Worm (Caenorhabditis elegans) whole organism, L1 larva: ENCODE data around the gene T05G5.5.
A peak's percentile ranks its signal among the peaks of the same experiment; 100 is the strongest.

Experiments
- C04F5.9 ChIP-seq: sonication (generic microtip); optimal IDR thresholded peaks from 2 replicates; lab custom pipeline; 2016; ENCODE audit warnings: missing genetic modification characterization, missing compliant biosample characterization
- C16A3.4 ChIP-seq: fragments of 150-350 bp; optimal IDR thresholded peaks from 2 replicates; lab custom pipeline; 2014; ENCODE audit warnings: missing biosample characterization, missing genetic modification characterization
- C34B4.2 ChIP-seq: sonication (generic microtip); optimal IDR thresholded peaks from 2 replicates; lab custom pipeline; 2017; ENCODE audit warnings: mild to moderate bottlenecking, missing genetic modification characterization, missing compliant biosample characterization
- alr-1 ChIP-seq: fragments of 200-800 bp; sonication (Bioruptor generic); optimal IDR thresholded peaks from 2 replicates; lab custom pipeline; 2018; ENCODE audit warnings: borderline replicate concordance, mild to moderate bottlenecking, missing genetic modification characterization, missing compliant biosample characterization
- ama-1 ChIP-seq: fragments of 150-350 bp; optimal IDR thresholded peaks from 2 replicates; lab custom pipeline; 2014
- blmp-1 ChIP-seq: fragments of 150-350 bp; optimal IDR thresholded peaks from 2 replicates; lab custom pipeline; 2014; ENCODE audit warnings: missing biosample characterization, missing genetic modification characterization
- ceh-63 ChIP-seq: fragments of 200-800 bp; sonication (Bioruptor generic); optimal IDR thresholded peaks from 2 replicates; lab custom pipeline; 2018; ENCODE audit warnings: mild to moderate bottlenecking, missing genetic modification characterization, missing compliant biosample characterization
- ceh-82 ChIP-seq, 3 experiments: fragments of 150-350 bp in 1 of 3; sonication (generic microtip) in 2 of 3; optimal IDR thresholded peaks; 2 replicates each; lab custom pipeline; 2014 to 2017; ENCODE audit warnings: missing biosample characterization in 3 of 3, missing genetic modification characterization in 3 of 3
- ces-1 ChIP-seq: fragments of 150-350 bp; optimal IDR thresholded peaks from 2 replicates; lab custom pipeline; 2014; ENCODE audit warnings: missing biosample characterization, missing genetic modification reagents, missing genetic modification characterization
- dpl-1 ChIP-seq, 3 experiments: fragments of 150-350 bp in 2 of 3; sonication (generic microtip) in 1 of 3; optimal IDR thresholded peaks; 2 replicates each; lab custom pipeline; 2014 to 2017; ENCODE audit warnings: missing biosample characterization in 3 of 3, missing genetic modification characterization in 3 of 3, missing genetic modification reagents in 3 of 3
- dsc-1 ChIP-seq: sonication (generic microtip); optimal IDR thresholded peaks from 2 replicates; lab custom pipeline; 2016; ENCODE audit warnings: mild to moderate bottlenecking, missing genetic modification characterization, missing compliant biosample characterization
- efl-1 ChIP-seq, 4 experiments: fragments of 150-350 bp; optimal IDR thresholded peaks in 3 of 4; peaks in 1 of 4; 1 replicate in 1 of 4; 2 replicates in 3 of 4; lab custom pipeline; 2014; ENCODE audit warnings: missing biosample characterization in 2 of 4, missing genetic modification characterization in 2 of 4, missing genetic modification reagents in 2 of 4
- egl-13 ChIP-seq: sonication (generic microtip); optimal IDR thresholded peaks from 2 replicates; lab custom pipeline; 2016; ENCODE audit warnings: missing genotype, missing genetic modification reagents, missing genetic modification characterization, missing compliant biosample characterization
- elt-2 ChIP-seq: sonication (generic microtip); optimal IDR thresholded peaks from 2 replicates; lab custom pipeline; 2016; ENCODE audit warnings: missing genetic modification characterization, mild to moderate bottlenecking, inconsistent platforms, missing compliant biosample characterization, missing genetic modification reagents
- elt-3 ChIP-seq, 6 experiments: fragments of 150-350 bp in 1 of 6; sonication (generic microtip); optimal IDR thresholded peaks; 2 replicates each; lab custom pipeline; 2017 to 2018; ENCODE audit warnings: missing biosample characterization in 6 of 6, missing genetic modification characterization in 6 of 6, inconsistent platforms in 1 of 6
- ets-5 ChIP-seq: fragments of 200-800 bp; sonication (Bioruptor generic); IDR thresholded peaks from 2 replicates; pipeline ENCODE4 v1.3.6; 2022; ENCODE audit warnings: missing genetic modification characterization, missing compliant biosample characterization
- fkh-10 ChIP-seq: sonication (generic microtip); optimal IDR thresholded peaks from 2 replicates; lab custom pipeline; 2017; ENCODE audit warnings: missing biosample characterization, missing genetic modification reagents, missing genetic modification characterization
- fkh-4 ChIP-seq: sonication (generic microtip); optimal IDR thresholded peaks from 2 replicates; lab custom pipeline; 2016; ENCODE audit warnings: missing compliant biosample characterization, missing genetic modification characterization, borderline replicate concordance
- fos-1 ChIP-seq: fragments of 150-350 bp; optimal IDR thresholded peaks from 2 replicates; lab custom pipeline; 2014; ENCODE audit warnings: missing biosample characterization, missing genetic modification characterization
- hpl-2 ChIP-seq: fragments of 150-350 bp; optimal IDR thresholded peaks from 2 replicates; lab custom pipeline; 2014; ENCODE audit warnings: missing biosample characterization, missing genetic modification reagents, missing genetic modification characterization
- jun-1 ChIP-seq: fragments of 150-350 bp; optimal IDR thresholded peaks from 2 replicates; lab custom pipeline; 2014; ENCODE audit warnings: missing biosample characterization, missing genetic modification reagents, missing genetic modification characterization
- lin-13 ChIP-seq: fragments of 150-350 bp; optimal IDR thresholded peaks from 2 replicates; lab custom pipeline; 2014; ENCODE audit warnings: missing biosample characterization, missing genetic modification reagents, missing genetic modification characterization
- lin-14 ChIP-seq: fragments of 200-800 bp; sonication (Bioruptor generic); optimal IDR thresholded peaks from 2 replicates; lab custom pipeline; 2018; ENCODE audit warnings: mild to moderate bottlenecking, missing genetic modification characterization, moderate library complexity, missing compliant biosample characterization
- lin-35 ChIP-seq, 2 experiments: fragments of 150-350 bp; optimal IDR thresholded peaks; 2 replicates each; lab custom pipeline; 2014; ENCODE audit warnings: missing biosample characterization in 2 of 2, missing genetic modification characterization in 2 of 2, missing genetic modification reagents in 2 of 2
- lin-39 ChIP-seq: fragments of 150-350 bp; optimal IDR thresholded peaks from 2 replicates; lab custom pipeline; 2014; ENCODE audit warnings: missing biosample characterization, missing genetic modification reagents, missing genetic modification characterization
- lsy-2 ChIP-seq, 2 experiments: fragments of 150-350 bp; optimal IDR thresholded peaks; 2 replicates each; lab custom pipeline; 2014; ENCODE audit warnings: missing biosample characterization in 2 of 2, missing genetic modification characterization in 2 of 2
- mdl-1 ChIP-seq, 2 experiments: fragments of 150-350 bp; optimal IDR thresholded peaks; 2 replicates each; lab custom pipeline; 2014 to 2017; ENCODE audit warnings: missing biosample characterization in 2 of 2, missing genetic modification characterization in 2 of 2, inconsistent platforms in 1 of 2
- mep-1 ChIP-seq: fragments of 150-350 bp; optimal IDR thresholded peaks from 2 replicates; lab custom pipeline; 2014; ENCODE audit warnings: missing biosample characterization, missing genetic modification characterization
- nhr-12 ChIP-seq: sonication (generic microtip); optimal IDR thresholded peaks from 2 replicates; lab custom pipeline; 2017; ENCODE audit warnings: missing biosample characterization, missing genetic modification characterization
- nhr-19 ChIP-seq: fragments of 200-800 bp; sonication (Bioruptor generic); conservative IDR thresholded peaks from 2 replicates; pipeline ENCODE4 v1.3.6; 2022; ENCODE audit warnings: missing genetic modification characterization, missing compliant biosample characterization
- nhr-20 ChIP-seq: sonication (generic microtip); optimal IDR thresholded peaks from 2 replicates; lab custom pipeline; 2016; ENCODE audit warnings: mild to moderate bottlenecking, missing genetic modification characterization, missing compliant biosample characterization
- nhr-237 ChIP-seq: fragments of 150-350 bp; optimal IDR thresholded peaks from 2 replicates; lab custom pipeline; 2014; ENCODE audit warnings: missing biosample characterization, missing genetic modification characterization
- nhr-47 ChIP-seq: sonication (generic microtip); optimal IDR thresholded peaks from 2 replicates; lab custom pipeline; 2016; ENCODE audit warnings: mild to moderate bottlenecking, missing genetic modification characterization, moderate library complexity, missing compliant biosample characterization
- nhr-85 ChIP-seq: sonication (generic microtip); peaks from one replicate; lab custom pipeline; 2016; ENCODE audit warnings: missing genetic modification characterization, inconsistent platforms, missing compliant biosample characterization
- pag-3 ChIP-seq: sonication (generic microtip); optimal IDR thresholded peaks from 2 replicates; lab custom pipeline; 2017; ENCODE audit warnings: missing genetic modification characterization, mild to moderate bottlenecking, missing compliant biosample characterization, antibody characterized with exemption, borderline replicate concordance; ENCODE audit not compliant: insufficient read depth
- pax-3 ChIP-seq: fragments of 200-800 bp; sonication (Bioruptor generic); optimal IDR thresholded peaks from 2 replicates; lab custom pipeline; 2018; ENCODE audit warnings: mild to moderate bottlenecking, missing genetic modification characterization, moderate library complexity, missing compliant biosample characterization
- rnt-1 ChIP-seq: sonication (generic microtip); optimal IDR thresholded peaks from 2 replicates; lab custom pipeline; 2016; ENCODE audit warnings: mild to moderate bottlenecking, missing genetic modification characterization, moderate library complexity, missing compliant biosample characterization
- skn-1 ChIP-seq: fragments of 150-350 bp; optimal IDR thresholded peaks from 2 replicates; lab custom pipeline; 2014; ENCODE audit warnings: missing biosample characterization, missing genetic modification characterization
- snu-23 ChIP-seq: sonication (generic microtip); optimal IDR thresholded peaks from 2 replicates; lab custom pipeline; 2016; ENCODE audit warnings: missing genetic modification characterization, missing compliant biosample characterization
- sptf-1 ChIP-seq: fragments of 150-350 bp; optimal IDR thresholded peaks from 2 replicates; lab custom pipeline; 2014; ENCODE audit warnings: missing biosample characterization, missing genetic modification characterization
- swsn-7 ChIP-seq: sonication (generic microtip); optimal IDR thresholded peaks from 2 replicates; lab custom pipeline; 2016; ENCODE audit warnings: missing genetic modification characterization, missing compliant biosample characterization
- unc-62 ChIP-seq: fragments of 150-350 bp; optimal IDR thresholded peaks from 2 replicates; lab custom pipeline; 2014; ENCODE audit warnings: missing biosample characterization, missing genetic modification reagents, missing genetic modification characterization
- unc-98 ChIP-seq: fragments of 200-800 bp; sonication (Bioruptor generic); IDR thresholded peaks from 2 replicates; pipeline ENCODE4 v1.3.6; 2022; ENCODE audit warnings: missing genetic modification characterization, missing compliant biosample characterization
- vab-15 ChIP-seq: sonication (generic microtip); optimal IDR thresholded peaks from 2 replicates; lab custom pipeline; 2017; ENCODE audit warnings: missing genotype, mild to moderate bottlenecking, missing genetic modification characterization, missing compliant biosample characterization
- zip-4 ChIP-seq: fragments of 200-800 bp; sonication (Bioruptor generic); optimal IDR thresholded peaks from 2 replicates; lab custom pipeline; 2018; ENCODE audit warnings: mild to moderate bottlenecking, missing genetic modification characterization, moderate library complexity, missing compliant biosample characterization
- ztf-4 ChIP-seq: fragments of 150-350 bp; optimal IDR thresholded peaks from 2 replicates; lab custom pipeline; 2014; ENCODE audit warnings: missing biosample characterization, missing genetic modification characterization

The T05G5.5 gene

DNA sequence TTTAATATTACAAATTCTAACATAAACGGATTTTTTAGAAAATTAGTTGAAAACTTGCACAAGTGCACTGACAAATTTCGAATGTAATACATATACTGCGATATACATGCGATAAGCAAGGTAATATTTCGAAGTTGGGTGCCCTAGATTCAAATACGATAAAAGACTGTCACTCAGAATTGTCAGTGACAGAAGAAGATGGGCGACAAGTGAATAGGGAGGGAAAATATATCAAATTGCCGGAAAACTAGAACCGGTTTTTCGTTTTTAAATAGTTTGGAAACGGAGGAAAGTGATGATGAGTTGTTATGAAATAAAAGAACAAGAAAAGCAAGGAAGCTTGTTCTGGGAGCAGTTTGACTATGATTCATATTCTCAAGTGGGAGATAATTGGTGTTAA is 17.2 kb downstream of the T05G5.5 start:
- peak; percentile 14 for TF ChIP-seq rnt-1
- no peak for TF ChIP-seq jun-1 (tag; lab: Kevin White, UChicago)
- TF ChIP-seq nhr-85: peak; percentile 87
- TF ChIP-seq blmp-1 (tag; lab: Kevin White, UChicago): peak; percentile 67
- TF ChIP-seq snu-23: peak; percentile 21
- TF ChIP-seq lin-14 (GFP tag; lab: Kevin White, UChicago): peak; percentile 55
- peak; percentile 26 for TF ChIP-seq mep-1 (tag; lab: Kevin White, UChicago)
- no peak for TF ChIP-seq nhr-47 (tag; lab: Kevin White, UChicago)
- TF ChIP-seq, all 84 proteins: peak for 6

DNA sequence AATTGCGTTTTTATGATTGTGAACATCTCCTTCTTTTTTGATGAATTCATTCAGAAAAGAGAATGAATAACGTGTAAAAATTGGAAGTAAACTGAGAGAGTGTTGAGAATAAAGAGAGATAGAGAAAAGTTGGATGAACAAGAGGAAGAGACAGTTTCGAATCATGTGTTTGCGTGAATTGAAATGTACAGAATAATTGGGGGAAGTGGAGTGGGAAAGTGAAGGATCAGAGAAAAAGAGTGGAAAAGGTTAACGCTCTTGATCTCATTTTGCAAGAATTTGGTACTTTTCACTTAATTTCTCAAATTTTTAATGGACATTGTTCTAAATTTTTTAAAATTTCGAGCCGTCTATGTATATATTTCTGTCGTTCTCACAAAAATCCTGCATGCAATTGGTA is 17.9 kb downstream of the T05G5.5 start:
- peak; percentile 74 for TF ChIP-seq nhr-85
- TF ChIP-seq elt-3 (tag; optimal IDR thresholded peaks at IDR 0.05; lab: Kevin White, UChicago): peak in 1 of 6 experiments; percentile 27
- TF ChIP-seq nhr-20: peak; percentile 3
- peak in 1 of 2 experiments; percentile 23 for TF ChIP-seq lsy-2 (tag; optimal IDR thresholded peaks at IDR 0.05; lab: Kevin White, UChicago)
- no peak for TF ChIP-seq hpl-2 (GFP tag; lab: Kevin White, UChicago)
- TF ChIP-seq lin-14 (GFP tag; lab: Kevin White, UChicago): peak; percentile 64
- TF ChIP-seq fkh-10 (GFP tag; lab: Kevin White, UChicago): no peak
- peak; percentile 87 for TF ChIP-seq blmp-1 (tag; lab: Kevin White, UChicago)
- TF ChIP-seq nhr-12 (tag; lab: Kevin White, UChicago): no peak
- no peak for TF ChIP-seq pax-3 (tag; lab: Kevin White, UChicago)
- peak in 1 of 2 experiments; percentile 26 for TF ChIP-seq lin-35 (GFP tag; optimal IDR thresholded peaks at IDR 0.05; lab: Kevin White, UChicago)
- TF ChIP-seq skn-1 (tag; lab: Kevin White, UChicago): no peak
- TF ChIP-seq nhr-47 (tag; lab: Kevin White, UChicago): no peak
- peak; percentile 32 for TF ChIP-seq mep-1 (tag; lab: Kevin White, UChicago)
- TF ChIP-seq snu-23: peak; percentile 22
- TF ChIP-seq, all 84 proteins: peak for 9

DNA sequence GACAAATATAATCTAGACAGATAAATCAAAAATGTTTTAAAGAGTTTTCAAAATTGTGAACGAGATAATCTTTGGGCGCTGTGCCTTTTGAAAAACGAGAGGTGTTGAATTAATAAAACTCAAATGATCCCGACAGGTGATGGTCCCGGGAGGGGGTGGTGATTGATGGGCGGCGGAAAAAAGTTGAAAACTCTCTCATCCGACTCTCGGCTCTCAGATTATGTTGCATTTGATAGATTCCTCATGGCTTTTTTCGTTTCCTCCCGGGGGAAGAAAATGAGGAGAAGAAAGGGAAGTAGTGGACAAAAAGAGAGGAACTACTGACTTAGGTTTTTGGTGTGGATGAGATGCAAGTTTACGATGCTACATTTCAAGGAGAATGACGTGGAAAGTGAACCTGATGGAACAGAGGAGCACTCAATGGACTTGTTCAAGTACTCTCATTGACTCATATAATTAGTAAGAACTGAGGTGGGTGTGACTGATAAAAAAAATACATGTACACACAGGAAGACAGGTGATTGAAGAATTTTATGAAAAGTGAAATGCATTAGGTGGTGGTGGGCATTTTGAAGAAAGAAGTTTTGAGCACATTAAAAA is 19.8 kb downstream of the T05G5.5 start:
- no peak for TF ChIP-seq elt-2
- TF ChIP-seq zip-4 (GFP tag; lab: Kevin White, UChicago): no peak
- TF ChIP-seq nhr-19 (GFP tag; lab: Robert Waterston, UW): no peak; the same call in 1 of the 2 replicates
- TF ChIP-seq skn-1 (tag; lab: Kevin White, UChicago): no peak
- TF ChIP-seq lin-39 (tag; lab: Kevin White, UChicago): peak; percentile 51
- no peak for TF ChIP-seq fkh-4
- TF ChIP-seq fos-1 (tag; lab: Kevin White, UChicago): no peak
- TF ChIP-seq dsc-1: peak; percentile 75
- TF ChIP-seq pag-3 (tag; lab: Kevin White, UChicago): no peak
- TF ChIP-seq ceh-82 (tag; optimal IDR thresholded peaks at IDR 0.05; lab: Kevin White, UChicago): no peak
- TF ChIP-seq ets-5 (GFP tag; lab: Robert Waterston, UW): no peak
- no peak for TF ChIP-seq unc-62 (GFP tag; lab: Kevin White, UChicago)
- TF ChIP-seq mdl-1 (tag; optimal IDR thresholded peaks at IDR 0.05; lab: Kevin White, UChicago): no peak
- no peak for TF ChIP-seq C34B4.2 (tag; lab: Kevin White, UChicago)
- no peak for TF ChIP-seq ama-1
- TF ChIP-seq lin-14 (GFP tag; lab: Kevin White, UChicago): peak; percentile 90
- TF ChIP-seq unc-98 (GFP tag; lab: Robert Waterston, UW): no peak
- peak; percentile 1 to 7 for TF ChIP-seq lsy-2 (tag; optimal IDR thresholded peaks at IDR 0.05; lab: Kevin White, UChicago)
- no peak for TF ChIP-seq dpl-1 (GFP tag; optimal IDR thresholded peaks at IDR 0.05; lab: Kevin White, UChicago)
- TF ChIP-seq sptf-1 (tag; lab: Kevin White, UChicago): no peak
- no peak for TF ChIP-seq alr-1 (tag; lab: Kevin White, UChicago)
- TF ChIP-seq efl-1 (optimal IDR thresholded peaks at IDR 0.05; lab: Kevin White, UChicago): no peak
- TF ChIP-seq efl-1 (GFP tag; optimal IDR thresholded peaks at IDR 0.05 in 1 of 2; lab: Kevin White, UChicago): peak in 1 of 2 experiments; percentile 3
- no peak for TF ChIP-seq egl-13 (tag; lab: Kevin White, UChicago)
- no peak for TF ChIP-seq ces-1 (GFP tag; lab: Kevin White, UChicago)
- peak; percentile 24 for TF ChIP-seq swsn-7 (tag; lab: Kevin White, UChicago)
- no peak for TF ChIP-seq vab-15 (tag; lab: Kevin White, UChicago)
- no peak for TF ChIP-seq C16A3.4
- TF ChIP-seq ztf-4 (tag; lab: Kevin White, UChicago): no peak
- peak; percentile 9 for TF ChIP-seq nhr-85
- TF ChIP-seq nhr-237 (tag; lab: Kevin White, UChicago): no peak
- no peak for TF ChIP-seq ceh-63 (GFP tag; lab: Kevin White, UChicago)
- TF ChIP-seq C04F5.9 (tag; lab: Kevin White, UChicago): no peak
- no peak for TF ChIP-seq elt-3 (tag; optimal IDR thresholded peaks at IDR 0.05; lab: Kevin White, UChicago)
- no peak for TF ChIP-seq lin-35 (GFP tag; optimal IDR thresholded peaks at IDR 0.05; lab: Kevin White, UChicago)
- TF ChIP-seq lin-13 (GFP tag; lab: Kevin White, UChicago): no peak
